Fruit fly (Drosophila melanogaster) whole organism, embryonic: ENCODE data around the gene CG7289.
A peak's percentile ranks its signal among the peaks of the same experiment; 100 is the strongest.

Source experiments
- Atf-2 ChIP-seq: fragments of 200-800 bp; sonication (Bioruptor generic); optimal IDR thresholded peaks from 2 replicates; lab custom pipeline; 2016; ENCODE audit warnings: missing biosample characterization, missing genetic modification characterization
- Blimp-1 ChIP-seq: fragments of 200-800 bp; sonication (Bioruptor generic); optimal IDR thresholded peaks from 3 replicates; lab custom pipeline; 2018; ENCODE audit warnings: missing biosample characterization, missing genetic modification characterization, mild to moderate bottlenecking, moderate library complexity, missing genetic modification reagents
- C15 ChIP-seq: fragments of 200-800 bp; sonication (Bioruptor generic); IDR thresholded peaks from 3 replicates; pipeline ENCODE4 v1.3.6; 2022; ENCODE audit warnings: missing biosample characterization, missing genetic modification characterization
- CG11504 ChIP-seq: fragments of 200-800 bp; sonication (Bioruptor generic); optimal IDR thresholded peaks from 3 replicates; lab custom pipeline; 2019; ENCODE audit warnings: missing biosample characterization, mild to moderate bottlenecking, missing genetic modification characterization, moderate library complexity
- CG12744 ChIP-seq: fragments of 200-800 bp; sonication (Bioruptor generic); optimal IDR thresholded peaks from 2 replicates; lab custom pipeline; 2016; ENCODE audit warnings: missing biosample characterization, missing genetic modification characterization
- CG13624 ChIP-seq: fragments of 200-800 bp; sonication (Bioruptor generic); optimal IDR thresholded peaks from 2 replicates; lab custom pipeline; 2016; ENCODE audit warnings: missing biosample characterization, missing genetic modification characterization
- CG13894 ChIP-seq: fragments of 200-800 bp; sonication (Bioruptor generic); optimal IDR thresholded peaks from 3 replicates; lab custom pipeline; 2018; ENCODE audit warnings: missing biosample characterization, mild to moderate bottlenecking, missing genetic modification characterization, moderate library complexity
- CG14710 ChIP-seq: fragments of 200-800 bp; sonication (Bioruptor generic); optimal IDR thresholded peaks from 3 replicates; lab custom pipeline; 2019; ENCODE audit warnings: missing biosample characterization, mild to moderate bottlenecking, missing genetic modification characterization, moderate library complexity
- CG14965 ChIP-seq: fragments of 200-800 bp; sonication (Bioruptor generic); optimal IDR thresholded peaks from 2 replicates; lab custom pipeline; 2016; ENCODE audit warnings: missing biosample characterization, missing genetic modification characterization, borderline replicate concordance
- CG1603 ChIP-seq: fragments of 200-800 bp; sonication (Bioruptor generic); optimal IDR thresholded peaks from 2 replicates; lab custom pipeline; 2019; ENCODE audit warnings: missing biosample characterization, mild to moderate bottlenecking, missing genetic modification characterization, moderate library complexity
- CG16813 ChIP-seq: fragments of 200-800 bp; sonication (Bioruptor generic); IDR thresholded peaks from 3 replicates; pipeline ENCODE4 v1.3.6; 2022; ENCODE audit warnings: missing biosample characterization, missing genetic modification characterization; ENCODE audit not compliant: partially characterized antibody
- CG17385 ChIP-seq: fragments of 200-800 bp; sonication (Bioruptor generic); optimal IDR thresholded peaks from 3 replicates; lab custom pipeline; 2018; ENCODE audit warnings: missing biosample characterization, mild to moderate bottlenecking, missing genetic modification characterization
- CG17612 ChIP-seq: fragments of 200-800 bp; sonication (Bioruptor generic); IDR thresholded peaks from 2 replicates; pipeline ENCODE4 v1.3.6; 2022; ENCODE audit warnings: missing biosample characterization, missing genetic modification characterization
- CG18011 ChIP-seq: fragments of 200-800 bp; sonication (Bioruptor generic); optimal IDR thresholded peaks from 2 replicates; lab custom pipeline; 2017; ENCODE audit warnings: missing biosample characterization, missing genetic modification characterization, mild to moderate bottlenecking, moderate library complexity, missing genotype
- CG18476 ChIP-seq: fragments of 200-800 bp; sonication (Bioruptor generic); optimal IDR thresholded peaks from 2 replicates; lab custom pipeline; 2016; ENCODE audit warnings: missing biosample characterization, mild to moderate bottlenecking, missing genetic modification characterization
- CG2889 ChIP-seq: fragments of 200-800 bp; sonication (Bioruptor generic); IDR thresholded peaks from 3 replicates; pipeline ENCODE4 v1.3.6; 2022; ENCODE audit warnings: missing biosample characterization, missing genetic modification characterization
- CG30020 ChIP-seq: fragments of 200-800 bp; optimal IDR thresholded peaks from 2 replicates; lab custom pipeline; 2019; ENCODE audit warnings: missing biosample characterization, mild to moderate bottlenecking, missing genetic modification characterization, moderate library complexity
- CG3281 ChIP-seq: fragments of 200-800 bp; sonication (Bioruptor generic); optimal IDR thresholded peaks from 3 replicates; lab custom pipeline; 2017; ENCODE audit warnings: missing biosample characterization, mild to moderate bottlenecking, missing genetic modification characterization
- CG4404 ChIP-seq: fragments of 200-800 bp; sonication (Bioruptor generic); IDR thresholded peaks from 2 replicates; pipeline ENCODE4 v1.3.6; 2022; ENCODE audit warnings: missing biosample characterization, missing genetic modification characterization
- CG4424 ChIP-seq: fragments of 200-800 bp; sonication (Bioruptor generic); optimal IDR thresholded peaks from 3 replicates; lab custom pipeline; 2016; ENCODE audit warnings: missing biosample characterization, missing genetic modification characterization
- CG6272 ChIP-seq: fragments of 200-800 bp; sonication (Bioruptor generic); IDR thresholded peaks from 2 replicates; pipeline ENCODE4 v1.3.6; 2022; ENCODE audit warnings: missing biosample characterization, missing genetic modification characterization
- CG9437 ChIP-seq: fragments of 200-800 bp; sonication (Bioruptor generic); optimal IDR thresholded peaks from 2 replicates; lab custom pipeline; 2018; ENCODE audit warnings: missing biosample characterization, mild to moderate bottlenecking, missing genetic modification characterization
- Chrac-16 ChIP-seq: fragments of 200-800 bp; sonication (Bioruptor generic); optimal IDR thresholded peaks from 3 replicates; lab custom pipeline; 2016; ENCODE audit warnings: missing biosample characterization, missing genetic modification characterization
- Dad ChIP-seq: fragments of 200-800 bp; sonication (Bioruptor generic); optimal IDR thresholded peaks from 3 replicates; lab custom pipeline; 2016; ENCODE audit warnings: missing biosample characterization, missing genetic modification characterization
- Dbx ChIP-seq: fragments of 200-800 bp; sonication (Bioruptor generic); IDR thresholded peaks from 3 replicates; pipeline ENCODE4 v1.3.6; 2022; ENCODE audit warnings: missing biosample characterization, missing genetic modification characterization
- Ets65A ChIP-seq: fragments of 200-800 bp; sonication (Bioruptor generic); peaks from one replicate; lab custom pipeline; 2016; ENCODE audit warnings: missing biosample characterization, missing genetic modification characterization
- GATAe ChIP-seq: fragments of 200-800 bp; sonication (Bioruptor generic); conservative IDR thresholded peaks from 2 replicates; pipeline ENCODE4 v1.3.6; 2022; ENCODE audit warnings: missing biosample characterization, missing genetic modification characterization
- Hsf ChIP-seq: fragments of 200-800 bp; sonication (Bioruptor generic); optimal IDR thresholded peaks from 3 replicates; lab custom pipeline; 2016; ENCODE audit warnings: missing biosample characterization, missing genetic modification characterization
- Jarid2 ChIP-seq: fragments of 200-800 bp; sonication (Bioruptor generic); optimal IDR thresholded peaks from 3 replicates; lab custom pipeline; 2017; ENCODE audit warnings: mild to moderate bottlenecking, missing biosample characterization, missing genetic modification reagents, missing genetic modification characterization
- Lhr ChIP-seq: fragments of 200-800 bp; sonication (Bioruptor generic); optimal IDR thresholded peaks from 3 replicates; lab custom pipeline; 2017; ENCODE audit warnings: mild to moderate bottlenecking, missing biosample characterization, missing genetic modification reagents, missing genetic modification characterization
- NK7.1 ChIP-seq: fragments of 200-800 bp; sonication (Bioruptor generic); optimal IDR thresholded peaks from 3 replicates; lab custom pipeline; 2016; ENCODE audit warnings: missing biosample characterization, missing genetic modification characterization
- Sin3A ChIP-seq: fragments of >200 bp; optimal IDR thresholded peaks from 2 replicates; lab custom pipeline; 2018
- Spps ChIP-seq: fragments of 200-800 bp; sonication (Bioruptor generic); optimal IDR thresholded peaks from 2 replicates; lab custom pipeline; 2018; ENCODE audit warnings: missing biosample characterization, mild to moderate bottlenecking, missing genetic modification characterization
- Stat92E ChIP-seq, 3 experiments: fragments of >200 bp in 2 of 3; fragments of 200-800 bp in 1 of 3; sonication (Bioruptor generic) in 1 of 3; optimal IDR thresholded peaks; 2 replicates each; lab custom pipeline; 2017 to 2019; ENCODE audit warnings: missing biosample characterization in 3 of 3, missing genetic modification characterization in 3 of 3, mild to moderate bottlenecking in 1 of 3, moderate library complexity in 1 of 3
- Tbp ChIP-seq: fragments of >200 bp; optimal IDR thresholded peaks from 2 replicates; lab custom pipeline; 2018; ENCODE audit warnings: missing biosample characterization, missing genetic modification characterization
- ash1 ChIP-seq: fragments of 200-800 bp; sonication (Bioruptor generic); optimal IDR thresholded peaks from 2 replicates; lab custom pipeline; 2018; ENCODE audit warnings: missing biosample characterization, mild to moderate bottlenecking, missing genetic modification characterization
- bbx ChIP-seq: fragments of 200-800 bp; sonication (Bioruptor generic); IDR thresholded peaks from 2 replicates; pipeline ENCODE4 v1.3.6; 2022; ENCODE audit warnings: missing biosample characterization, missing genetic modification characterization; ENCODE audit not compliant: partially characterized antibody
- bigmax ChIP-seq: fragments of 200-800 bp; sonication (Bioruptor generic); optimal IDR thresholded peaks from 2 replicates; lab custom pipeline; 2018; ENCODE audit warnings: missing biosample characterization, mild to moderate bottlenecking, missing genetic modification characterization
- corto ChIP-seq: fragments of 200-800 bp; sonication (Bioruptor generic); optimal IDR thresholded peaks from 2 replicates; lab custom pipeline; 2016; ENCODE audit warnings: missing biosample characterization, mild to moderate bottlenecking, missing genetic modification characterization, moderate library complexity
- dmrt99B ChIP-seq: fragments of 200-800 bp; sonication (Bioruptor generic); optimal IDR thresholded peaks from 2 replicates; lab custom pipeline; 2018; ENCODE audit warnings: missing biosample characterization, mild to moderate bottlenecking, missing genetic modification characterization, moderate library complexity
- fd96Cb ChIP-seq: fragments of 200-800 bp; sonication (Bioruptor generic); optimal IDR thresholded peaks from 2 replicates; lab custom pipeline; 2018; ENCODE audit warnings: missing biosample characterization, mild to moderate bottlenecking, missing genetic modification characterization, moderate library complexity
- hth ChIP-seq: fragments of >200 bp; optimal IDR thresholded peaks from 2 replicates; lab custom pipeline; 2017; ENCODE audit warnings: inconsistent platforms
- klu ChIP-seq: fragments of 200-800 bp; sonication (Bioruptor generic); IDR thresholded peaks from 2 replicates; pipeline ENCODE4 v1.3.6; 2022; ENCODE audit warnings: missing biosample characterization, missing genetic modification characterization
- kni ChIP-seq: fragments of 200-800 bp; sonication (Bioruptor generic); optimal IDR thresholded peaks from 3 replicates; lab custom pipeline; 2017; ENCODE audit warnings: mild to moderate bottlenecking, missing biosample characterization, missing genetic modification reagents, missing genetic modification characterization
- lbe ChIP-seq: fragments of 200-800 bp; sonication (Bioruptor generic); optimal IDR thresholded peaks from 2 replicates; lab custom pipeline; 2016; ENCODE audit warnings: missing biosample characterization, mild to moderate bottlenecking, missing genetic modification characterization
- lmd ChIP-seq: fragments of 200-800 bp; sonication (Bioruptor generic); IDR thresholded peaks from 2 replicates; pipeline ENCODE4 v1.3.6; 2022; ENCODE audit warnings: missing biosample characterization, missing genetic modification characterization
- mam ChIP-seq: fragments of 200-800 bp; sonication (Bioruptor generic); optimal IDR thresholded peaks from 3 replicates; lab custom pipeline; 2016; ENCODE audit warnings: missing biosample characterization, missing genetic modification characterization
- nerfin-1 ChIP-seq: fragments of 200-800 bp; sonication (Bioruptor generic); optimal IDR thresholded peaks from 3 replicates; lab custom pipeline; 2019; ENCODE audit warnings: missing biosample characterization, mild to moderate bottlenecking, missing genetic modification characterization, moderate library complexity
- pzg ChIP-seq: fragments of 200-800 bp; sonication (Bioruptor generic); optimal IDR thresholded peaks from 3 replicates; lab custom pipeline; 2018; ENCODE audit warnings: missing biosample characterization, mild to moderate bottlenecking, missing genetic modification characterization, moderate library complexity
- vfl ChIP-seq: fragments of 200-800 bp; sonication (Bioruptor generic); optimal IDR thresholded peaks from 2 replicates; lab custom pipeline; 2016; ENCODE audit warnings: missing biosample characterization, missing genetic modification characterization
- wek ChIP-seq: fragments of 200-800 bp; sonication (Bioruptor generic); optimal IDR thresholded peaks from 3 replicates; lab custom pipeline; 2018; ENCODE audit warnings: missing biosample characterization, mild to moderate bottlenecking, missing genetic modification characterization, moderate library complexity
- yki ChIP-seq: fragments of >200 bp; optimal IDR thresholded peaks from 3 replicates; lab custom pipeline; 2018

Gene CG7289

dm6 chr2L:2032076-2032475 is 50.1 kb downstream of the CG7289 start (continued):
- no peak for TF ChIP-seq CG14965 (GFP tag; lab: Kevin White, UChicago)
- TF ChIP-seq GATAe (GFP tag; lab: Robert Waterston, UW) = no peak
- no peak for TF ChIP-seq ash1 (GFP tag; lab: Kevin White, UChicago)
- no peak for TF ChIP-seq bbx
- no peak for TF ChIP-seq CG1603 (tag; lab: Kevin White, UChicago)
- no peak for TF ChIP-seq Atf-2
- TF ChIP-seq lmd (GFP tag; lab: Robert Waterston, UW) = peak; percentile 29; the same call in 1 of the 2 replicates
- no peak for TF ChIP-seq vfl (GFP tag; lab: Kevin White, UChicago)
- TF ChIP-seq CG18011 (GFP tag; lab: Kevin White, UChicago) = no peak
- TF ChIP-seq CG11504 = peak; percentile 51
- TF ChIP-seq lbe (GFP tag; lab: Kevin White, UChicago) = no peak
- no peak for TF ChIP-seq CG13624 (GFP tag; lab: Kevin White, UChicago)
- no peak for TF ChIP-seq pzg (GFP tag; lab: Kevin White, UChicago)
- no peak for TF ChIP-seq CG18476 (GFP tag; lab: Kevin White, UChicago)
- peak; percentile 43 for TF ChIP-seq fd96Cb
- no peak for TF ChIP-seq Jarid2 (GFP tag; lab: Kevin White, UChicago)
- TF ChIP-seq CG3281 (GFP tag; lab: Kevin White, UChicago) = no peak
- TF ChIP-seq Spps = no peak
- TF ChIP-seq Hsf (GFP tag; lab: Kevin White, UChicago) = peak; percentile 9
- TF ChIP-seq Lhr (GFP tag; lab: Kevin White, UChicago) = no peak
- no peak for TF ChIP-seq Tbp (GFP tag; lab: Kevin White, UChicago)
- peak; percentile 91 for TF ChIP-seq Ets65A (GFP tag; lab: Kevin White, UChicago)
- peak; percentile 63 for TF ChIP-seq Blimp-1 (GFP tag; lab: Kevin White, UChicago)
- no peak for TF ChIP-seq CG30020
- TF ChIP-seq CG17385 (GFP tag; lab: Kevin White, UChicago) = no peak
- TF ChIP-seq hth (lab: Kevin White, UChicago) = no peak
- no peak for TF ChIP-seq Dbx
- TF ChIP-seq CG17612 (GFP tag; lab: Robert Waterston, UW) = no peak
- no peak for TF ChIP-seq Dad (GFP tag; lab: Kevin White, UChicago)
- TF ChIP-seq NK7.1 (GFP tag; lab: Kevin White, UChicago) = no peak
- TF ChIP-seq CG14710 (tag; lab: Kevin White, UChicago) = peak; percentile 34
- no peak for TF ChIP-seq CG13894
- TF ChIP-seq wek = no peak
- TF ChIP-seq CG4424 (GFP tag; lab: Kevin White, UChicago) = peak; percentile 33
- no peak for TF ChIP-seq CG4404
- TF ChIP-seq CG9437 (GFP tag; lab: Kevin White, UChicago) = no peak
- no peak for TF ChIP-seq CG6272 (GFP tag; lab: Robert Waterston, UW)
- no peak for TF ChIP-seq klu (GFP tag; lab: Robert Waterston, UW)
- TF ChIP-seq yki = no peak
- peak; percentile 23 for TF ChIP-seq dmrt99B
- TF ChIP-seq CG12744 (GFP tag; lab: Kevin White, UChicago) = no peak
- no peak for TF ChIP-seq Chrac-16 (GFP tag; lab: Kevin White, UChicago)
- no peak for TF ChIP-seq CG16813 (GFP tag; lab: Robert Waterston, UW)
- TF ChIP-seq kni = no peak
- no peak for TF ChIP-seq CG2889 (GFP tag; lab: Robert Waterston, UW)
- no peak for TF ChIP-seq Sin3A (lab: Kevin White, UChicago)
- no peak for TF ChIP-seq corto (GFP tag; lab: Kevin White, UChicago)
- TF ChIP-seq mam (GFP tag; lab: Kevin White, UChicago) = no peak
- no peak for TF ChIP-seq C15 (GFP tag; lab: Robert Waterston, UW)
- no peak for TF ChIP-seq Stat92E (GFP tag; optimal IDR thresholded peaks at IDR 0.05; lab: Kevin White, UChicago)
- TF ChIP-seq bigmax = no peak
- no peak for TF ChIP-seq nerfin-1
